Worm (Caenorhabditis elegans) whole organism, L1 larva: ENCODE data around the gene aex-4.
A peak's percentile ranks its signal among the peaks of the same experiment; 100 is the strongest.

ENCODE experiments used
- C16A3.4 ChIP-seq: fragments of 150-350 bp; optimal IDR thresholded peaks from 2 replicates; lab custom pipeline; 2014; ENCODE audit warnings: missing biosample characterization, missing genetic modification characterization
- F16B12.6 ChIP-seq: fragments of 150-350 bp; optimal IDR thresholded peaks from 2 replicates; lab custom pipeline; 2014; ENCODE audit warnings: missing biosample characterization, missing genetic modification characterization
- aha-1 ChIP-seq: fragments of 150-350 bp; optimal IDR thresholded peaks from 2 replicates; lab custom pipeline; 2014; ENCODE audit warnings: missing biosample characterization, missing genetic modification characterization
- alr-1 ChIP-seq: fragments of 200-800 bp; sonication (Bioruptor generic); optimal IDR thresholded peaks from 2 replicates; lab custom pipeline; 2018; ENCODE audit warnings: borderline replicate concordance, mild to moderate bottlenecking, missing genetic modification characterization, missing compliant biosample characterization
- aly-2 ChIP-seq: fragments of 150-350 bp; optimal IDR thresholded peaks from 2 replicates; lab custom pipeline; 2014; ENCODE audit warnings: missing biosample characterization, missing genetic modification characterization
- blmp-1 ChIP-seq: fragments of 150-350 bp; optimal IDR thresholded peaks from 2 replicates; lab custom pipeline; 2014; ENCODE audit warnings: missing biosample characterization, missing genetic modification characterization
- ceh-63 ChIP-seq: fragments of 200-800 bp; sonication (Bioruptor generic); optimal IDR thresholded peaks from 2 replicates; lab custom pipeline; 2018; ENCODE audit warnings: mild to moderate bottlenecking, missing genetic modification characterization, missing compliant biosample characterization
- ceh-88 ChIP-seq: fragments of 200-800 bp; sonication (Bioruptor generic); IDR thresholded peaks from 2 replicates; pipeline ENCODE4 v1.3.6; 2022; ENCODE audit warnings: missing genetic modification characterization, missing compliant biosample characterization
- ces-1 ChIP-seq: fragments of 150-350 bp; optimal IDR thresholded peaks from 2 replicates; lab custom pipeline; 2014; ENCODE audit warnings: missing biosample characterization, missing genetic modification reagents, missing genetic modification characterization
- dsc-1 ChIP-seq: sonication (generic microtip); optimal IDR thresholded peaks from 2 replicates; lab custom pipeline; 2016; ENCODE audit warnings: mild to moderate bottlenecking, missing genetic modification characterization, missing compliant biosample characterization
- efl-1 ChIP-seq, 4 experiments: fragments of 150-350 bp; optimal IDR thresholded peaks in 3 of 4; peaks in 1 of 4; 1 replicate in 1 of 4; 2 replicates in 3 of 4; lab custom pipeline; 2014; ENCODE audit warnings: missing biosample characterization in 2 of 4, missing genetic modification characterization in 2 of 4, missing genetic modification reagents in 2 of 4
- egl-13 ChIP-seq: sonication (generic microtip); optimal IDR thresholded peaks from 2 replicates; lab custom pipeline; 2016; ENCODE audit warnings: missing genotype, missing genetic modification reagents, missing genetic modification characterization, missing compliant biosample characterization
- elt-3 ChIP-seq, 6 experiments: fragments of 150-350 bp in 1 of 6; sonication (generic microtip); optimal IDR thresholded peaks; 2 replicates each; lab custom pipeline; 2017 to 2018; ENCODE audit warnings: missing biosample characterization in 6 of 6, missing genetic modification characterization in 6 of 6, inconsistent platforms in 1 of 6
- ets-5 ChIP-seq: fragments of 200-800 bp; sonication (Bioruptor generic); IDR thresholded peaks from 2 replicates; pipeline ENCODE4 v1.3.6; 2022; ENCODE audit warnings: missing genetic modification characterization, missing compliant biosample characterization
- fkh-10 ChIP-seq: sonication (generic microtip); optimal IDR thresholded peaks from 2 replicates; lab custom pipeline; 2017; ENCODE audit warnings: missing biosample characterization, missing genetic modification reagents, missing genetic modification characterization
- fkh-8 ChIP-seq: sonication (generic microtip); optimal IDR thresholded peaks from 2 replicates; lab custom pipeline; 2016; ENCODE audit warnings: mild to moderate bottlenecking, missing genetic modification characterization, missing compliant biosample characterization
- fos-1 ChIP-seq: fragments of 150-350 bp; optimal IDR thresholded peaks from 2 replicates; lab custom pipeline; 2014; ENCODE audit warnings: missing biosample characterization, missing genetic modification characterization
- hpl-2 ChIP-seq: fragments of 150-350 bp; optimal IDR thresholded peaks from 2 replicates; lab custom pipeline; 2014; ENCODE audit warnings: missing biosample characterization, missing genetic modification reagents, missing genetic modification characterization
- isw-1 ChIP-seq: fragments of 200-800 bp; sonication (Bioruptor generic); IDR thresholded peaks from 2 replicates; pipeline ENCODE4 v1.3.6; 2022; ENCODE audit warnings: missing genetic modification characterization, missing compliant biosample characterization
- lin-14 ChIP-seq: fragments of 200-800 bp; sonication (Bioruptor generic); optimal IDR thresholded peaks from 2 replicates; lab custom pipeline; 2018; ENCODE audit warnings: mild to moderate bottlenecking, missing genetic modification characterization, moderate library complexity, missing compliant biosample characterization
- lir-3 ChIP-seq: sonication (generic microtip); optimal IDR thresholded peaks from 2 replicates; lab custom pipeline; 2016; ENCODE audit warnings: mild to moderate bottlenecking, missing genetic modification characterization, moderate library complexity, missing compliant biosample characterization; ENCODE audit not compliant: poor library complexity
- lsy-2 ChIP-seq, 2 experiments: fragments of 150-350 bp; optimal IDR thresholded peaks; 2 replicates each; lab custom pipeline; 2014; ENCODE audit warnings: missing biosample characterization in 2 of 2, missing genetic modification characterization in 2 of 2
- mab-9 ChIP-seq: fragments of 200-800 bp; sonication (Bioruptor generic); IDR thresholded peaks from 2 replicates; pipeline ENCODE4 v1.3.6; 2022; ENCODE audit warnings: missing genetic modification reagents, missing genetic modification characterization, missing compliant biosample characterization
- mdl-1 ChIP-seq, 2 experiments: fragments of 150-350 bp; optimal IDR thresholded peaks; 2 replicates each; lab custom pipeline; 2014 to 2017; ENCODE audit warnings: missing biosample characterization in 2 of 2, missing genetic modification characterization in 2 of 2, inconsistent platforms in 1 of 2
- mep-1 ChIP-seq: fragments of 150-350 bp; optimal IDR thresholded peaks from 2 replicates; lab custom pipeline; 2014; ENCODE audit warnings: missing biosample characterization, missing genetic modification characterization
- nhr-11 ChIP-seq: fragments of 150-350 bp; optimal IDR thresholded peaks from 2 replicates; lab custom pipeline; 2014; ENCODE audit warnings: missing biosample characterization, missing genetic modification characterization
- nhr-19 ChIP-seq: fragments of 200-800 bp; sonication (Bioruptor generic); conservative IDR thresholded peaks from 2 replicates; pipeline ENCODE4 v1.3.6; 2022; ENCODE audit warnings: missing genetic modification characterization, missing compliant biosample characterization
- nhr-237 ChIP-seq: fragments of 150-350 bp; optimal IDR thresholded peaks from 2 replicates; lab custom pipeline; 2014; ENCODE audit warnings: missing biosample characterization, missing genetic modification characterization
- nhr-71 ChIP-seq: sonication (generic microtip); optimal IDR thresholded peaks from 2 replicates; lab custom pipeline; 2016; ENCODE audit warnings: mild to moderate bottlenecking, missing genetic modification characterization, moderate library complexity, missing compliant biosample characterization
- nhr-76 ChIP-seq: sonication (generic microtip); optimal IDR thresholded peaks from 2 replicates; lab custom pipeline; 2017; ENCODE audit warnings: missing biosample characterization, missing genetic modification characterization
- nhr-77 ChIP-seq: fragments of 150-350 bp; optimal IDR thresholded peaks from 2 replicates; lab custom pipeline; 2014; ENCODE audit warnings: missing biosample characterization, missing genetic modification characterization
- nhr-84 ChIP-seq: sonication (generic microtip); optimal IDR thresholded peaks from 2 replicates; lab custom pipeline; 2017; ENCODE audit warnings: missing biosample characterization, missing genetic modification characterization
- pag-3 ChIP-seq: sonication (generic microtip); optimal IDR thresholded peaks from 2 replicates; lab custom pipeline; 2017; ENCODE audit warnings: missing genetic modification characterization, mild to moderate bottlenecking, missing compliant biosample characterization, antibody characterized with exemption, borderline replicate concordance; ENCODE audit not compliant: insufficient read depth
- pax-3 ChIP-seq: fragments of 200-800 bp; sonication (Bioruptor generic); optimal IDR thresholded peaks from 2 replicates; lab custom pipeline; 2018; ENCODE audit warnings: mild to moderate bottlenecking, missing genetic modification characterization, moderate library complexity, missing compliant biosample characterization
- rnt-1 ChIP-seq: sonication (generic microtip); optimal IDR thresholded peaks from 2 replicates; lab custom pipeline; 2016; ENCODE audit warnings: mild to moderate bottlenecking, missing genetic modification characterization, moderate library complexity, missing compliant biosample characterization
- sox-4 ChIP-seq: sonication (generic microtip); optimal IDR thresholded peaks from 2 replicates; lab custom pipeline; 2016; ENCODE audit warnings: missing genetic modification characterization, missing compliant biosample characterization
- sptf-1 ChIP-seq: fragments of 150-350 bp; optimal IDR thresholded peaks from 2 replicates; lab custom pipeline; 2014; ENCODE audit warnings: missing biosample characterization, missing genetic modification characterization
- swsn-7 ChIP-seq: sonication (generic microtip); optimal IDR thresholded peaks from 2 replicates; lab custom pipeline; 2016; ENCODE audit warnings: missing genetic modification characterization, missing compliant biosample characterization
- tlp-1 ChIP-seq: fragments of 150-350 bp; optimal IDR thresholded peaks from 2 replicates; lab custom pipeline; 2014; ENCODE audit warnings: missing biosample characterization, missing genetic modification characterization
- unc-62 ChIP-seq: fragments of 150-350 bp; optimal IDR thresholded peaks from 2 replicates; lab custom pipeline; 2014; ENCODE audit warnings: missing biosample characterization, missing genetic modification reagents, missing genetic modification characterization
- unc-98 ChIP-seq: fragments of 200-800 bp; sonication (Bioruptor generic); IDR thresholded peaks from 2 replicates; pipeline ENCODE4 v1.3.6; 2022; ENCODE audit warnings: missing genetic modification characterization, missing compliant biosample characterization
- xbp-1 ChIP-seq: sonication (generic microtip); optimal IDR thresholded peaks from 2 replicates; lab custom pipeline; 2016; ENCODE audit warnings: missing genetic modification characterization, missing compliant biosample characterization
- ztf-11 ChIP-seq, 2 experiments: sonication (generic microtip); optimal IDR thresholded peaks; 2 replicates each; lab custom pipeline; 2016 to 2017; ENCODE audit warnings: missing genetic modification characterization in 2 of 2, missing biosample characterization in 1 of 2, missing compliant biosample characterization in 1 of 2

The aex-4 gene

ce11 chrX:3727274-3727673, 1.8 kb upstream of the aex-4 start, which contains the start of gene nlp-1:
Gene nlp-1 (plus strand): TSS chrX:3727574.
- no peak for TF ChIP-seq blmp-1 (tag; lab: Kevin White, UChicago)
- TF ChIP-seq pax-3 (tag; lab: Kevin White, UChicago): no peak
- TF ChIP-seq aly-2 (tag; lab: Kevin White, UChicago): no peak
- no peak for TF ChIP-seq sox-4 (tag; lab: Kevin White, UChicago)
- TF ChIP-seq fkh-8: no peak
- TF ChIP-seq nhr-84 (tag; lab: Kevin White, UChicago): no peak
- no peak for TF ChIP-seq fkh-10 (GFP tag; lab: Kevin White, UChicago)
- no peak for TF ChIP-seq lir-3
- no peak for TF ChIP-seq elt-3 (tag; optimal IDR thresholded peaks at IDR 0.05; lab: Kevin White, UChicago)
- no peak for TF ChIP-seq tlp-1 (tag; lab: Kevin White, UChicago)
- no peak for TF ChIP-seq ets-5 (GFP tag; lab: Robert Waterston, UW)

- TF ChIP-seq mdl-1 (tag; optimal IDR thresholded peaks at IDR 0.05; lab: Kevin White, UChicago): no peak
- no peak for TF ChIP-seq blmp-1 (tag; lab: Kevin White, UChicago)
- TF ChIP-seq mab-9 (GFP tag; lab: Robert Waterston, UW): no peak
- no peak for TF ChIP-seq lsy-2 (tag; optimal IDR thresholded peaks at IDR 0.05; lab: Kevin White, UChicago)
- TF ChIP-seq egl-13 (tag; lab: Kevin White, UChicago): no peak
- TF ChIP-seq rnt-1 (tag; lab: Kevin White, UChicago): peak; percentile 64
- TF ChIP-seq unc-98: no peak
- no peak for TF ChIP-seq hpl-2
- no peak for TF ChIP-seq C16A3.4
- no peak for TF ChIP-seq ztf-11 (tag; optimal IDR thresholded peaks at IDR 0.05; lab: Kevin White, UChicago)
- TF ChIP-seq pag-3 (tag; lab: Kevin White, UChicago): peak; percentile 25
- TF ChIP-seq nhr-76 (tag; lab: Kevin White, UChicago): no peak
- TF ChIP-seq swsn-7 (tag; lab: Kevin White, UChicago): no peak
- no peak for TF ChIP-seq lir-3
- TF ChIP-seq dsc-1 (tag; lab: Kevin White, UChicago): peak; percentile 16
- no peak for TF ChIP-seq nhr-11 (tag; lab: Kevin White, UChicago)
- peak; percentile 7; the same call in 1 of the 2 replicates for TF ChIP-seq nhr-19 (GFP tag; lab: Robert Waterston, UW)
- no peak for TF ChIP-seq nhr-77 (tag; lab: Kevin White, UChicago)
- TF ChIP-seq ces-1: no peak
- TF ChIP-seq unc-62 (GFP tag; lab: Kevin White, UChicago): no peak
- TF ChIP-seq sptf-1: no peak
- TF ChIP-seq nhr-71 (tag; lab: Kevin White, UChicago): peak; percentile 30
- TF ChIP-seq alr-1 (tag; lab: Kevin White, UChicago): no peak
- TF ChIP-seq elt-3 (tag; optimal IDR thresholded peaks at IDR 0.05; lab: Kevin White, UChicago): no peak
- TF ChIP-seq aha-1: no peak
- no peak for TF ChIP-seq ceh-88
- TF ChIP-seq xbp-1 (tag; lab: Kevin White, UChicago): no peak
- no peak for TF ChIP-seq mep-1 (tag; lab: Kevin White, UChicago)
- no peak for TF ChIP-seq F16B12.6
- TF ChIP-seq nhr-237 (tag; lab: Kevin White, UChicago): no peak
- no peak for TF ChIP-seq fkh-10 (GFP tag; lab: Kevin White, UChicago)
- no peak for TF ChIP-seq efl-1 (optimal IDR thresholded peaks at IDR 0.05; lab: Kevin White, UChicago)
- TF ChIP-seq efl-1 (GFP tag; optimal IDR thresholded peaks at IDR 0.05 in 1 of 2; lab: Kevin White, UChicago): peak in 1 of 2 experiments; percentile 4
- peak; percentile 66 for TF ChIP-seq lin-14 (GFP tag; lab: Kevin White, UChicago)
- no peak for TF ChIP-seq isw-1 (GFP tag; lab: Robert Waterston, UW)
- no peak for TF ChIP-seq sox-4 (tag; lab: Kevin White, UChicago)
- TF ChIP-seq fos-1: no peak
- TF ChIP-seq ceh-63: no peak
Observed at ce11 chrX:3733321-3733720, 4.2 kb downstream of the aex-4 start.
